Fruit fly (Drosophila melanogaster): Measurements from ENCODE around the gene CG4598.

The CG4598 gene

dm6 chr2L:9893183-9893582 is 25.2 kb upstream of the CG4598 start, which contains the start of gene mtDNA-helicase (continued):
- TF ChIP-seq cad (GFP tag; optimal IDR thresholded peaks at IDR 0.05) (no peak), CG12769 (tag; optimal IDR thresholded peaks at IDR 0.05) (no peak), CG12659 (GFP tag; optimal IDR thresholded peaks at IDR 0.05) (no peak), jigr1 (GFP tag; IDR thresholded peaks at IDR 0.05) (no peak), stc (GFP tag; IDR thresholded peaks at IDR 0.05) (no peak), NFAT (GFP tag; IDR thresholded peaks at IDR 0.05) (no peak), CG9932 (GFP tag; IDR thresholded peaks at IDR 0.05) (no peak), CG10979 (tag; optimal IDR thresholded peaks at IDR 0.05) (no peak), Bgb (GFP tag; IDR thresholded peaks at IDR 0.05; ENCODE audit: partially characterized antibody) (peak; percentile 57), vvl (GFP tag; IDR thresholded peaks at IDR 0.05) (no peak), nerfin-2 (GFP tag; IDR thresholded peaks at IDR 0.05; ENCODE audit: partially characterized antibody) (0 out of 2 replicates have a peak, but pooled peaks have one; percentile 41), grau (tag; optimal IDR thresholded peaks at IDR 0.05) (no peak), CG9215 (GFP tag; IDR thresholded peaks at IDR 0.05) (no peak), Adf1 (GFP tag; IDR thresholded peaks at IDR 0.05) (no peak), trh (GFP tag; optimal IDR thresholded peaks at IDR 0.05) (no peak), CG31388 (GFP tag; optimal IDR thresholded peaks at IDR 0.05) (no peak), Ptx1 (GFP tag; IDR thresholded peaks at IDR 0.05) (no peak), chinmo (GFP tag; IDR thresholded peaks at IDR 0.05; ENCODE audit: partially characterized antibody) (no peak), peb (GFP tag; IDR thresholded peaks at IDR 0.05) (no peak), ase (GFP tag; IDR thresholded peaks at IDR 0.05) (no peak), bowl (GFP tag; IDR thresholded peaks at IDR 0.05) (no peak), Rx (GFP tag; IDR thresholded peaks at IDR 0.05) (no peak), hbn (GFP tag; IDR thresholded peaks at IDR 0.05; ENCODE audit: partially characterized antibody) (peak; percentile 51; the same call in 1 of the 2 replicates), da (GFP tag; optimal IDR thresholded peaks at IDR 0.05) (no peak), Fer2 (tag; optimal IDR thresholded peaks at IDR 0.05) (no peak), Chrac-16 (GFP tag; optimal IDR thresholded peaks at IDR 0.05) (no peak), CG12104 (GFP tag; optimal IDR thresholded peaks at IDR 0.05) (no peak), CG15601 (tag; optimal IDR thresholded peaks at IDR 0.05) (no peak), CG7745 (tag; optimal IDR thresholded peaks at IDR 0.05) (no peak), B-H1 (GFP tag; IDR thresholded peaks at IDR 0.05) (no peak), sug (tag; optimal IDR thresholded peaks at IDR 0.05) (no peak), D (optimal IDR thresholded peaks at IDR 0.05) (no peak), D (GFP tag; optimal IDR thresholded peaks at IDR 0.05) (no peak), CG4617 (GFP tag; optimal IDR thresholded peaks at IDR 0.05; ENCODE audit: borderline replicate concordance) (no peak), salm (tag; optimal IDR thresholded peaks at IDR 0.05) (no peak), rib (GFP tag; IDR thresholded peaks at IDR 0.05) (no peak), hb (GFP tag; IDR thresholded peaks at IDR 0.05; ENCODE audit: partially characterized antibody) (no peak), prd (optimal IDR thresholded peaks at IDR 0.05) (no peak), prd (GFP tag; IDR thresholded peaks at IDR 0.05) (no peak), Taf1 (GFP tag; IDR thresholded peaks at IDR 0.05) (no peak), croc (GFP tag; conservative IDR thresholded peaks at IDR 0.05) (no peak), caup (GFP tag; optimal IDR thresholded peaks at IDR 0.05; ENCODE audit: severe bottlenecking) (no peak), CG17612 (GFP tag; IDR thresholded peaks at IDR 0.05) (no peak), lab (GFP tag; optimal IDR thresholded peaks at IDR 0.05) (no peak), gcm2 (GFP tag; optimal IDR thresholded peaks at IDR 0.05) (no peak), PHDP (tag; optimal IDR thresholded peaks at IDR 0.05) (no peak), lilli (GFP tag; optimal IDR thresholded peaks at IDR 0.05) (no peak), CG11504 (tag; optimal IDR thresholded peaks at IDR 0.05) (no peak), E2f1 (GFP tag; IDR thresholded peaks at IDR 0.05) (no peak), bigmax (GFP tag; optimal IDR thresholded peaks at IDR 0.05) (no peak), CG2120 (GFP tag; optimal IDR thresholded peaks at IDR 0.05) (peak; percentile 0), CG12299 (tag; optimal IDR thresholded peaks at IDR 0.05) (no peak), CG6854 (GFP tag; optimal IDR thresholded peaks at IDR 0.05) (no peak)

All from whole organism, embryonic.